Worm (Caenorhabditis elegans) whole organism, mixed stage, embryonic: ENCODE measurements around the gene T25B6.3.

Experiments
- ceh-83 ChIP-seq: fragments of 200-800 bp; sonication (Bioruptor generic); optimal IDR thresholded peaks from 2 replicates; lab custom pipeline; 2018; ENCODE audit warnings: mild to moderate bottlenecking, missing genetic modification characterization, missing compliant biosample characterization
- lin-13 ChIP-seq: fragments of 150-350 bp; optimal IDR thresholded peaks from 2 replicates; lab custom pipeline; 2014; ENCODE audit warnings: missing biosample characterization, missing genetic modification characterization
- mls-2 ChIP-seq: sonication (generic microtip); optimal IDR thresholded peaks from 2 replicates; lab custom pipeline; 2016; ENCODE audit warnings: mild to moderate bottlenecking, missing genetic modification characterization, moderate library complexity, missing compliant biosample characterization
- nhr-237 ChIP-seq: fragments of 150-350 bp; optimal IDR thresholded peaks from 2 replicates; lab custom pipeline; 2014; ENCODE audit warnings: missing biosample characterization, missing genetic modification characterization
- nhr-76 ChIP-seq: sonication (generic microtip); optimal IDR thresholded peaks from 2 replicates; lab custom pipeline; 2017; ENCODE audit warnings: missing biosample characterization, missing genetic modification characterization
- pha-4 ChIP-seq: fragments of 150-350 bp; optimal IDR thresholded peaks from 2 replicates; lab custom pipeline; 2018; ENCODE audit warnings: missing biosample characterization, missing genetic modification reagents, missing genetic modification characterization

ce11 chrX:8991856-8992456 lies 35.4 kb upstream of the T25B6.3 start, which contains the start of gene C24A3.4:
- no peak for TF ChIP-seq ceh-83
- no peak for TF ChIP-seq lin-13 (tag; lab: Kevin White, UChicago)
- no peak for TF ChIP-seq mls-2 (tag; lab: Kevin White, UChicago)
- no peak for TF ChIP-seq nhr-237
- no peak for TF ChIP-seq pha-4
- no peak for TF ChIP-seq nhr-76
